Fruit fly (Drosophila melanogaster) whole organism, embryonic: Measurements from ENCODE around the gene CG5973.

ENCODE experiments used
- ATbp ChIP-seq: fragments of 200-800 bp; sonication (Bioruptor generic); optimal IDR thresholded peaks from 2 replicates; lab custom pipeline; 2017; ENCODE audit warnings: missing biosample characterization, mild to moderate bottlenecking, missing genetic modification characterization, missing genetic modification reagents
- CG10267 ChIP-seq: fragments of 200-800 bp; sonication (Bioruptor generic); optimal IDR thresholded peaks from 2 replicates; lab custom pipeline; 2018; ENCODE audit warnings: missing biosample characterization, mild to moderate bottlenecking, missing genetic modification characterization, moderate library complexity
- CG11085 ChIP-seq: fragments of 200-800 bp; sonication (Bioruptor generic); IDR thresholded peaks from 2 replicates; pipeline ENCODE4 v1.3.6; 2022; ENCODE audit warnings: missing biosample characterization, missing genetic modification characterization
- CG11247 ChIP-seq: fragments of 200-800 bp; sonication (Bioruptor generic); IDR thresholded peaks from 2 replicates; pipeline ENCODE4 v1.3.6; 2022; ENCODE audit warnings: missing biosample characterization, missing genetic modification characterization
- CG11696 ChIP-seq: fragments of 200-800 bp; sonication (Bioruptor generic); IDR thresholded peaks from 2 replicates; pipeline ENCODE4 v1.3.6; 2022; ENCODE audit warnings: missing biosample characterization, missing genetic modification characterization
- CG11723 ChIP-seq: fragments of 200-800 bp; sonication (Bioruptor generic); optimal IDR thresholded peaks from 2 replicates; lab custom pipeline; 2017; ENCODE audit warnings: missing biosample characterization, mild to moderate bottlenecking, missing genetic modification characterization
- CG1529 ChIP-seq: fragments of 200-800 bp; sonication (Bioruptor generic); optimal IDR thresholded peaks from 3 replicates; lab custom pipeline; 2018; ENCODE audit warnings: missing biosample characterization, missing genetic modification characterization
- CG1792 ChIP-seq: fragments of 200-800 bp; sonication (Bioruptor generic); optimal IDR thresholded peaks from 2 replicates; lab custom pipeline; 2016; ENCODE audit warnings: missing biosample characterization, missing genetic modification characterization
- CG18619 ChIP-seq: fragments of 200-800 bp; sonication (Bioruptor generic); optimal IDR thresholded peaks from 3 replicates; lab custom pipeline; 2017; ENCODE audit warnings: missing biosample characterization, mild to moderate bottlenecking, missing genetic modification characterization
- CG2120 ChIP-seq: fragments of 200-800 bp; sonication (Bioruptor generic); optimal IDR thresholded peaks from 3 replicates; lab custom pipeline; 2016; ENCODE audit warnings: missing biosample characterization, missing genetic modification characterization
- CG32772 ChIP-seq: fragments of 200-800 bp; sonication (Bioruptor generic); IDR thresholded peaks from 2 replicates; pipeline ENCODE4 v1.3.6; 2022; ENCODE audit warnings: missing biosample characterization, missing genetic modification characterization
- CG4328 ChIP-seq: fragments of 200-800 bp; sonication (Bioruptor generic); optimal IDR thresholded peaks from 3 replicates; lab custom pipeline; 2017; ENCODE audit warnings: missing biosample characterization, missing genetic modification reagents, missing genetic modification characterization
- CG4404 ChIP-seq: fragments of 200-800 bp; sonication (Bioruptor generic); IDR thresholded peaks from 2 replicates; pipeline ENCODE4 v1.3.6; 2022; ENCODE audit warnings: missing biosample characterization, missing genetic modification characterization
- CG6175 ChIP-seq: fragments of 200-800 bp; sonication (Bioruptor generic); IDR thresholded peaks from 3 replicates; pipeline ENCODE4 v1.3.6; 2022; ENCODE audit warnings: missing biosample characterization, missing genetic modification characterization
- CG8478 ChIP-seq: fragments of >200 bp; optimal IDR thresholded peaks from 2 replicates; lab custom pipeline; 2018
- CG9817 ChIP-seq: fragments of 200-800 bp; sonication (Bioruptor generic); optimal IDR thresholded peaks from 2 replicates; lab custom pipeline; 2018; ENCODE audit warnings: missing biosample characterization, mild to moderate bottlenecking, missing genetic modification characterization, moderate library complexity
- CoRest ChIP-seq: fragments of 200-800 bp; sonication (Bioruptor generic); optimal IDR thresholded peaks from 3 replicates; lab custom pipeline; 2018; ENCODE audit warnings: missing biosample characterization, mild to moderate bottlenecking, missing genetic modification characterization, moderate library complexity
- Dll ChIP-seq: fragments of 200-800 bp; sonication (Bioruptor generic); IDR thresholded peaks from 4 replicates; pipeline ENCODE4 v1.3.6; 2022; ENCODE audit warnings: missing biosample characterization, missing genetic modification characterization; ENCODE audit not compliant: partially characterized antibody
- Dp ChIP-seq: fragments of 200-800 bp; sonication (Bioruptor generic); optimal IDR thresholded peaks from 2 replicates; lab custom pipeline; 2018; ENCODE audit warnings: missing biosample characterization, mild to moderate bottlenecking, missing genetic modification characterization, moderate library complexity
- Hand ChIP-seq: fragments of 200-800 bp; sonication (Bioruptor generic); optimal IDR thresholded peaks from 2 replicates; lab custom pipeline; 2017; ENCODE audit warnings: mild to moderate bottlenecking, missing biosample characterization, missing genetic modification reagents, missing genetic modification characterization
- Hmr ChIP-seq: fragments of 200-800 bp; sonication (Bioruptor generic); optimal IDR thresholded peaks from 3 replicates; lab custom pipeline; 2017; ENCODE audit warnings: mild to moderate bottlenecking, missing biosample characterization, missing genetic modification reagents, missing genetic modification characterization
- Hr3 ChIP-seq: fragments of 200-800 bp; sonication (Bioruptor generic); optimal IDR thresholded peaks from 3 replicates; lab custom pipeline; 2016; ENCODE audit warnings: missing biosample characterization, missing genetic modification characterization
- Hsf ChIP-seq: fragments of 200-800 bp; sonication (Bioruptor generic); optimal IDR thresholded peaks from 3 replicates; lab custom pipeline; 2016; ENCODE audit warnings: missing biosample characterization, missing genetic modification characterization
- Rfx ChIP-seq: fragments of 200-800 bp; sonication (Bioruptor generic); IDR thresholded peaks from 2 replicates; pipeline ENCODE4 v1.3.6; 2022; ENCODE audit warnings: missing biosample characterization, missing genetic modification characterization
- Sin3A ChIP-seq: fragments of >200 bp; optimal IDR thresholded peaks from 2 replicates; lab custom pipeline; 2018
- Six4 ChIP-seq: fragments of 200-800 bp; sonication (Bioruptor generic); optimal IDR thresholded peaks from 2 replicates; lab custom pipeline; 2016; ENCODE audit warnings: missing biosample characterization, missing genetic modification characterization
- Spps ChIP-seq: fragments of 200-800 bp; sonication (Bioruptor generic); optimal IDR thresholded peaks from 2 replicates; lab custom pipeline; 2018; ENCODE audit warnings: missing biosample characterization, mild to moderate bottlenecking, missing genetic modification characterization
- Sry-β ChIP-seq: fragments of 200-800 bp; sonication (Bioruptor generic); optimal IDR thresholded peaks from 2 replicates; lab custom pipeline; 2018; ENCODE audit warnings: missing biosample characterization, mild to moderate bottlenecking, missing genetic modification characterization, moderate library complexity
- Tbp ChIP-seq: fragments of >200 bp; optimal IDR thresholded peaks from 2 replicates; lab custom pipeline; 2018; ENCODE audit warnings: missing biosample characterization, missing genetic modification characterization
- Usf ChIP-seq: fragments of 200-800 bp; sonication (Bioruptor generic); optimal IDR thresholded peaks from 2 replicates; lab custom pipeline; 2017; ENCODE audit warnings: missing genotype, missing biosample characterization, missing genetic modification characterization
- ara ChIP-seq: fragments of 200-800 bp; sonication (Bioruptor generic); IDR thresholded peaks from 2 replicates; pipeline ENCODE4 v1.3.6; 2022; ENCODE audit warnings: missing biosample characterization, missing genetic modification characterization
- bab2 ChIP-seq: fragments of 200-800 bp; sonication (Bioruptor generic); optimal IDR thresholded peaks from 2 replicates; lab custom pipeline; 2016; ENCODE audit warnings: missing biosample characterization, missing genetic modification characterization
- cato ChIP-seq: fragments of 200-800 bp; sonication (Bioruptor generic); optimal IDR thresholded peaks from 2 replicates; lab custom pipeline; 2016; ENCODE audit warnings: missing biosample characterization, missing genetic modification characterization, borderline replicate concordance
- ems ChIP-seq: fragments of 200-800 bp; sonication (Bioruptor generic); optimal IDR thresholded peaks from 3 replicates; lab custom pipeline; 2016; ENCODE audit warnings: missing biosample characterization, missing genetic modification characterization
- gcm2 ChIP-seq: fragments of 200-800 bp; sonication (Bioruptor generic); optimal IDR thresholded peaks from 2 replicates; lab custom pipeline; 2016; ENCODE audit warnings: missing biosample characterization, missing genetic modification characterization
- gem ChIP-seq: fragments of 200-800 bp; sonication (Bioruptor generic); optimal IDR thresholded peaks from 2 replicates; lab custom pipeline; 2019; ENCODE audit warnings: missing biosample characterization, mild to moderate bottlenecking, missing genetic modification characterization, moderate library complexity
- gfzf ChIP-seq: fragments of 200-800 bp; sonication (Bioruptor generic); optimal IDR thresholded peaks from 2 replicates; lab custom pipeline; 2016; ENCODE audit warnings: missing biosample characterization, mild to moderate bottlenecking, missing genetic modification characterization, moderate library complexity
- lilli ChIP-seq: fragments of 200-800 bp; sonication (Bioruptor generic); optimal IDR thresholded peaks from 3 replicates; lab custom pipeline; 2016; ENCODE audit warnings: missing biosample characterization, missing genetic modification characterization
- lmd ChIP-seq: fragments of 200-800 bp; sonication (Bioruptor generic); IDR thresholded peaks from 2 replicates; pipeline ENCODE4 v1.3.6; 2022; ENCODE audit warnings: missing biosample characterization, missing genetic modification characterization
- lov ChIP-seq, 2 experiments: fragments of 200-800 bp in 1 of 2; fragments of >200 bp in 1 of 2; sonication (Bioruptor generic) in 1 of 2; IDR thresholded peaks in 1 of 2; optimal IDR thresholded peaks in 1 of 2; 2 replicates in 1 of 2; 3 replicates in 1 of 2; pipeline versions ENCODE4 v1.3.6 to Lab custom; 2017 to 2022; ENCODE audit warnings: missing biosample characterization in 1 of 2, missing genetic modification characterization in 1 of 2
- mld ChIP-seq: fragments of 200-800 bp; sonication (Bioruptor generic); IDR thresholded peaks from 3 replicates; pipeline ENCODE4 v1.3.6; 2022; ENCODE audit warnings: missing biosample characterization, missing genetic modification characterization; ENCODE audit not compliant: partially characterized antibody
- nom ChIP-seq: fragments of 200-800 bp; sonication (Bioruptor generic); optimal IDR thresholded peaks from 2 replicates; lab custom pipeline; 2017; ENCODE audit warnings: missing biosample characterization, missing genetic modification characterization, mild to moderate bottlenecking, moderate library complexity, missing genetic modification reagents
- phol ChIP-seq: fragments of 200-800 bp; sonication (Bioruptor generic); optimal IDR thresholded peaks from 3 replicates; lab custom pipeline; 2018; ENCODE audit warnings: missing biosample characterization, mild to moderate bottlenecking, missing genetic modification characterization, moderate library complexity
- psq ChIP-seq: fragments of 200-800 bp; sonication (Bioruptor generic); optimal IDR thresholded peaks from 2 replicates; lab custom pipeline; 2017; ENCODE audit warnings: missing biosample characterization, missing genetic modification characterization
- scrt ChIP-seq: fragments of 200-800 bp; sonication (Bioruptor generic); optimal IDR thresholded peaks from 2 replicates; lab custom pipeline; 2018; ENCODE audit warnings: missing biosample characterization, mild to moderate bottlenecking, missing genetic modification characterization, moderate library complexity
- shn ChIP-seq: fragments of 200-800 bp; sonication (Bioruptor generic); optimal IDR thresholded peaks from 3 replicates; lab custom pipeline; 2016; ENCODE audit warnings: missing biosample characterization, missing genetic modification characterization
- slou ChIP-seq: fragments of 200-800 bp; sonication (Bioruptor generic); optimal IDR thresholded peaks from 3 replicates; lab custom pipeline; 2016; ENCODE audit warnings: missing biosample characterization, missing genetic modification characterization
- sqz ChIP-seq: fragments of 200-800 bp; sonication (Bioruptor generic); optimal IDR thresholded peaks from 3 replicates; lab custom pipeline; 2018; ENCODE audit warnings: missing biosample characterization, mild to moderate bottlenecking, missing genetic modification characterization
- vfl ChIP-seq: fragments of 200-800 bp; sonication (Bioruptor generic); optimal IDR thresholded peaks from 2 replicates; lab custom pipeline; 2016; ENCODE audit warnings: missing biosample characterization, missing genetic modification characterization
- zen ChIP-seq: fragments of 200-800 bp; sonication (Bioruptor generic); optimal IDR thresholded peaks from 3 replicates; lab custom pipeline; 2018; ENCODE audit warnings: missing biosample characterization, mild to moderate bottlenecking, missing genetic modification characterization, moderate library complexity

Gene CG5973

DNA sequence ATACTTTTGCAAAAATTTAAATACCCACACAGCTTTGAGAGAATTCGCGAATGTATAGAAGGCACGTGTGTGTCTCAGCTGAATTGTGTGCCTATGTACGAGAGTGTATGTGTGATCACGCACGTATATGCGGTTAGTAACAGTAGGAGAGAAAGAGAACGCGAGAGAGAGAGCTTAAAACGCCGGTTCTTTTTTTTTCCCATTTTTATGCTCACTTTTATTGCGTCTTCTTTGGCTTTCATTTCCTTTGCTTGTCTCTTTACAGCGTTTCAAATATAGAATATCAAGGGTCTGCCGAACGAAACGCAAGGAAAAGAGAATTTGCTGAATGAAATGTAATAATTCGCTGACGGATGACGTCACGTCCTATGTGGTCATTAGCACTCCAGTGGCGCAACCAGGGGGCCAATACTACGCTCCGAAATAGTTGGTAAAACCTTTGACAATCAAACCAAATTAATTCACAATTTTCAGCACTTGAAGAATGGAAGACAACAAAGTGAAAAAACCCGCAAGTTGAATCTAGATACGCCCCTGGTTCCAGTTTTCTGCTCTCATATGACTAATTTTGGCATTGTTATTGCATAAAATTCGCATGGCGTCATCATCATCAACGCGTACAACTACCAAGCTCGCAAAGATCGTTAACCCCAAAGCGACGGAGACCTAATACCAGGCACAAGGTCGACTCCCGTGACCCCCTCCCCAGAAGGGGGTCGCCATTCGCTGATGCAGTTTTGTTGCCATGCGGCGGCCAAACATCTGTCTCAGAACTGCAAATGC lies 12.2 kb upstream of the CG5973 start (continued):
- TF ChIP-seq zen (peak; percentile 12), CG11085 (peak; percentile 84), CG1529 (GFP tag; lab: Kevin White, UChicago) (no peak), Hmr (GFP tag; lab: Kevin White, UChicago) (peak; percentile 85), CG11723 (GFP tag; lab: Kevin White, UChicago) (no peak), CG32772 (GFP tag; lab: Robert Waterston, UW) (peak; percentile 43; the same call in 1 of the 2 replicates), ATbp (no peak), ems (GFP tag; lab: Kevin White, UChicago) (no peak), CG8478 (no peak), Tbp (GFP tag; lab: Kevin White, UChicago) (no peak), CG11247 (GFP tag; lab: Robert Waterston, UW) (peak; percentile 76), Sin3A (no peak), Six4 (no peak), lilli (peak; percentile 91), nom (GFP tag; lab: Kevin White, UChicago) (no peak), CG9817 (tag; lab: Kevin White, UChicago) (peak; percentile 58), sqz (GFP tag; lab: Kevin White, UChicago) (no peak), mld (GFP tag; lab: Robert Waterston, UW) (no peak), CG18619 (GFP tag; lab: Kevin White, UChicago) (peak; percentile 51), Rfx (GFP tag; lab: Robert Waterston, UW) (peak; percentile 95), Sry-β (GFP tag; lab: Kevin White, UChicago) (no peak), slou (GFP tag; lab: Kevin White, UChicago) (peak; percentile 12), ara (GFP tag; lab: Robert Waterston, UW) (no peak), Spps (no peak), Usf (GFP tag; lab: Kevin White, UChicago) (no peak), gcm2 (peak; percentile 41), CG4404 (GFP tag; lab: Robert Waterston, UW) (peak; percentile 47), Dll (no peak), psq (peak; percentile 17), lmd (peak; percentile 81), CG2120 (GFP tag; lab: Kevin White, UChicago) (peak; percentile 96), Hand (GFP tag; lab: Kevin White, UChicago) (peak; percentile 54), CG11696 (GFP tag; lab: Robert Waterston, UW) (no peak), Dp (GFP tag; lab: Kevin White, UChicago) (no peak), CG6175 (0 out of 3 replicates have a peak, but pooled peaks have one; percentile 50), lov (optimal IDR thresholded peaks at IDR 0.05; lab: Kevin White, UChicago) (no peak), lov (GFP tag; IDR thresholded peaks at IDR 0.05; lab: Robert Waterston, UW) (no peak), Hsf (GFP tag; lab: Kevin White, UChicago) (peak; percentile 68), shn (GFP tag; lab: Kevin White, UChicago) (peak; percentile 59), CG4328 (GFP tag; lab: Kevin White, UChicago) (no peak), CG10267 (tag; lab: Kevin White, UChicago) (no peak), bab2 (peak; percentile 50), phol (tag; lab: Kevin White, UChicago) (no peak), Hr3 (GFP tag; lab: Kevin White, UChicago) (peak; percentile 7), gfzf (GFP tag; lab: Kevin White, UChicago) (no peak), CG1792 (no peak), scrt (GFP tag; lab: Kevin White, UChicago) (peak; percentile 49), gem (tag; lab: Kevin White, UChicago) (peak; percentile 67), cato (GFP tag; lab: Kevin White, UChicago) (no peak), CoRest (tag; lab: Kevin White, UChicago) (peak; percentile 54), vfl (GFP tag; lab: Kevin White, UChicago) (peak; percentile 77)
